Fruit fly (Drosophila melanogaster) whole organism, adult: Measurements from ENCODE around the gene Epp.

Experiments
- CG12768 ChIP-seq: fragments of 200-800 bp; sonication (Bioruptor generic); optimal IDR thresholded peaks from 2 replicates; lab custom pipeline; 2017; ENCODE audit warnings: missing biosample characterization, missing genetic modification characterization, mild to moderate bottlenecking, moderate library complexity, missing genetic modification reagents
- Clk ChIP-seq: fragments of 200-800 bp; sonication (Bioruptor generic); optimal IDR thresholded peaks from 2 replicates; lab custom pipeline; 2017; ENCODE audit warnings: missing biosample characterization, missing genetic modification characterization
- Crg-1 ChIP-seq: fragments of 200-800 bp; sonication (Bioruptor generic); optimal IDR thresholded peaks from 2 replicates; lab custom pipeline; 2016; ENCODE audit warnings: missing biosample characterization, missing genetic modification characterization
- cic ChIP-seq: fragments of 200-800 bp; sonication (Bioruptor generic); optimal IDR thresholded peaks from 2 replicates; lab custom pipeline; 2017; ENCODE audit warnings: missing biosample characterization, mild to moderate bottlenecking, missing genetic modification characterization, moderate library complexity
- ovo ChIP-seq: fragments of 200-800 bp; sonication (Bioruptor generic); optimal IDR thresholded peaks from 2 replicates; lab custom pipeline; 2016; ENCODE audit warnings: missing biosample characterization, missing genetic modification characterization

dm6 chr3R:24008887-24009286 is 16.2 kb upstream of the Epp start:
- TF ChIP-seq Clk (GFP tag; lab: Kevin White, UChicago): no peak
- TF ChIP-seq cic (GFP tag; lab: Kevin White, UChicago): no peak
- TF ChIP-seq ovo (GFP tag; lab: Kevin White, UChicago): no peak
- TF ChIP-seq CG12768: no peak
- TF ChIP-seq Crg-1 (GFP tag; lab: Kevin White, UChicago): no peak
